Fruit fly (Drosophila melanogaster): ENCODE results near the gene DNAlig3.

Gene DNAlig3

dm6 chr3R:12448889-12449314, 47.3 kb upstream of the DNAlig3 start, which contains the start of gene CG18549 (continued):
- TF ChIP-seq CG17568 (GFP tag; optimal IDR thresholded peaks at IDR 0.05) (peak; percentile 100), Antp (GFP tag; optimal IDR thresholded peaks at IDR 0.05) (peak; percentile 99), Ssrp (tag; optimal IDR thresholded peaks at IDR 0.05) (peak; percentile 100), gem (tag; optimal IDR thresholded peaks at IDR 0.05) (peak; percentile 100), CG4424 (GFP tag; optimal IDR thresholded peaks at IDR 0.05) (peak; percentile 100), Elba2 (GFP tag; optimal IDR thresholded peaks at IDR 0.05) (peak; percentile 76), Drgx (GFP tag; IDR thresholded peaks at IDR 0.05) (peak; percentile 100), Atf6 (GFP tag; IDR thresholded peaks at IDR 0.05) (peak; percentile 100), CG10321 (GFP tag; IDR thresholded peaks at IDR 0.05) (peak; percentile 91), odd (GFP tag; optimal IDR thresholded peaks at IDR 0.05) (peak; percentile 100), CG16779 (GFP tag; IDR thresholded peaks at IDR 0.05) (peak; percentile 99), CG10267 (tag; optimal IDR thresholded peaks at IDR 0.05) (peak; percentile 100), inv (GFP tag; IDR thresholded peaks at IDR 0.05; ENCODE audit: partially characterized antibody) (peak; percentile 68), dm (GFP tag; optimal IDR thresholded peaks at IDR 0.05) (peak; percentile 98), sna (GFP tag; IDR thresholded peaks at IDR 0.05; ENCODE audit: partially characterized antibody) (peak; percentile 85), CG34422 (GFP tag; IDR thresholded peaks at IDR 0.05) (peak; percentile 100), Fer1 (GFP tag; optimal IDR thresholded peaks at IDR 0.05) (peak; percentile 100), jigr1 (GFP tag; IDR thresholded peaks at IDR 0.05) (peak; percentile 99), CG14441 (GFP tag; IDR thresholded peaks at IDR 0.05) (peak; percentile 100), amos (GFP tag; IDR thresholded peaks at IDR 0.05; ENCODE audit: partially characterized antibody) (peak; percentile 85), hbn (GFP tag; IDR thresholded peaks at IDR 0.05; ENCODE audit: partially characterized antibody) (peak; percentile 86), Mes4 (GFP tag; optimal IDR thresholded peaks at IDR 0.05) (peak; percentile 99), stc (GFP tag; IDR thresholded peaks at IDR 0.05) (peak; percentile 100), sima (GFP tag; optimal IDR thresholded peaks at IDR 0.05) (peak; percentile 98), CG11723 (GFP tag; optimal IDR thresholded peaks at IDR 0.05) (peak; percentile 99), pfk (GFP tag; optimal IDR thresholded peaks at IDR 0.05) (peak; percentile 79), Nf-YA (GFP tag; IDR thresholded peaks at IDR 0.05) (peak; percentile 100), Taf1 (GFP tag; IDR thresholded peaks at IDR 0.05) (peak; percentile 98), rib (GFP tag; IDR thresholded peaks at IDR 0.05) (peak; percentile 100), toy (GFP tag; IDR thresholded peaks at IDR 0.05) (peak; percentile 99), Pdp1 (GFP tag; optimal IDR thresholded peaks at IDR 0.05) (peak; percentile 99), CG16815 (GFP tag; optimal IDR thresholded peaks at IDR 0.05) (peak; percentile 99), CG14965 (GFP tag; optimal IDR thresholded peaks at IDR 0.05; ENCODE audit: borderline replicate concordance) (peak; percentile 92), lbe (GFP tag; optimal IDR thresholded peaks at IDR 0.05) (peak; percentile 99), pzg (GFP tag; optimal IDR thresholded peaks at IDR 0.05) (peak; percentile 52), fd3F (GFP tag; optimal IDR thresholded peaks at IDR 0.05) (peak; percentile 99), Dp (GFP tag; optimal IDR thresholded peaks at IDR 0.05) (peak; percentile 96), CG31388 (GFP tag; optimal IDR thresholded peaks at IDR 0.05) (peak; percentile 99), CG33213 (GFP tag; optimal IDR thresholded peaks at IDR 0.05) (peak; percentile 99), CG1832 (GFP tag; optimal IDR thresholded peaks at IDR 0.05) (no peak), nerfin-2 (GFP tag; IDR thresholded peaks at IDR 0.05; ENCODE audit: partially characterized antibody) (peak; percentile 64; the same call in 1 of the 2 replicates), NFAT (GFP tag; IDR thresholded peaks at IDR 0.05) (peak; percentile 99), CoRest (tag; optimal IDR thresholded peaks at IDR 0.05) (peak; percentile 100), Deaf1 (tag; optimal IDR thresholded peaks at IDR 0.05) (peak; percentile 93), hb (GFP tag; IDR thresholded peaks at IDR 0.05; ENCODE audit: partially characterized antibody) (peak; percentile 72; the same call in 2 of the 3 replicates), da (GFP tag; optimal IDR thresholded peaks at IDR 0.05) (peak; percentile 97), seq (GFP tag; IDR thresholded peaks at IDR 0.05) (peak; percentile 100), Gsc (GFP tag; IDR thresholded peaks at IDR 0.05) (peak; percentile 99), Lhr (GFP tag; optimal IDR thresholded peaks at IDR 0.05) (peak; percentile 99), Eip74EF (GFP tag; optimal IDR thresholded peaks at IDR 0.05) (peak in 1 of 2 experiments; percentile 100)

All from whole organism, embryonic.